Fruit fly (Drosophila melanogaster): Measurements from ENCODE around the gene CG44085.

The CG44085 gene

dm6 chr2L:13286456-13286855 is 25.6 kb downstream of the CG44085 start, which contains the start of the genes Drep4 and Uvrag:
Gene Drep4 (minus strand): TSS chr2L:13286462.
Gene Uvrag (plus strand): TSS chr2L:13286777.
- TF ChIP-seq CG8301 (tag; optimal IDR thresholded peaks at IDR 0.05) (no peak), Pif1B (GFP tag; optimal IDR thresholded peaks at IDR 0.05) (no peak), gl (tag; optimal IDR thresholded peaks at IDR 0.05) (no peak), CG9948 (tag; optimal IDR thresholded peaks at IDR 0.05) (no peak), Ets98B (GFP tag; IDR thresholded peaks at IDR 0.05) (no peak), fd96Ca (GFP tag; IDR thresholded peaks at IDR 0.05) (no peak), CG10348 (GFP tag; IDR thresholded peaks at IDR 0.05) (no peak), CG15710 (tag; optimal IDR thresholded peaks at IDR 0.05) (no peak), CG12605 (GFP tag; IDR thresholded peaks at IDR 0.05) (no peak), CG8159 (tag; optimal IDR thresholded peaks at IDR 0.05) (peak; percentile 69), Snoo (tag; optimal IDR thresholded peaks at IDR 0.05) (peak; percentile 51), CG34367 (tag; optimal IDR thresholded peaks at IDR 0.05) (no peak), Pif1A (GFP tag; optimal IDR thresholded peaks at IDR 0.05) (no peak), CG32121 (GFP tag; IDR thresholded peaks at IDR 0.05) (no peak), EcR (GFP tag; optimal IDR thresholded peaks at IDR 0.05) (no peak), CG13204 (GFP tag; optimal IDR thresholded peaks at IDR 0.05) (no peak), rn (GFP tag; IDR thresholded peaks at IDR 0.05) (0 out of 2 replicates have a peak, but pooled peaks have one; percentile 12), D1 (tag; optimal IDR thresholded peaks at IDR 0.05) (peak; percentile 47), CG17806 (tag; optimal IDR thresholded peaks at IDR 0.05) (peak; percentile 50), CG4496 (GFP tag; IDR thresholded peaks at IDR 0.05) (no peak)

- no peak for TF ChIP-seq CG15710 (tag; optimal IDR thresholded peaks at IDR 0.05)
- TF ChIP-seq CG13204 (GFP tag; optimal IDR thresholded peaks at IDR 0.05), result no peak
- TF ChIP-seq CG14655 (GFP tag; optimal IDR thresholded peaks at IDR 0.05), result no peak
- TF ChIP-seq CG10348 (GFP tag; IDR thresholded peaks at IDR 0.05), result no peak
Observed at dm6 chr2L:13289689-13290088, 28.9 kb downstream of the CG44085 start, which contains the start of gene CG31729. Gene CG31729 (plus strand): TSS chr2L:13289997.

- TF ChIP-seq Ets98B (GFP tag; IDR thresholded peaks at IDR 0.05), result peak; percentile 20
- peak; percentile 8 for TF ChIP-seq CG34367 (tag; optimal IDR thresholded peaks at IDR 0.05)
- peak; percentile 55; the same call in 2 of the 3 replicates for TF ChIP-seq CG4496 (GFP tag; IDR thresholded peaks at IDR 0.05)
- no peak for TF ChIP-seq Pif1B (GFP tag; optimal IDR thresholded peaks at IDR 0.05)
- no peak for TF ChIP-seq D1 (tag; optimal IDR thresholded peaks at IDR 0.05)
- no peak for TF ChIP-seq fd96Ca (GFP tag; IDR thresholded peaks at IDR 0.05)
- no peak for TF ChIP-seq CG8159 (tag; optimal IDR thresholded peaks at IDR 0.05)
- TF ChIP-seq CG32121 (GFP tag; IDR thresholded peaks at IDR 0.05), result peak; percentile 43; the same call in 1 of the 2 replicates
- TF ChIP-seq CG12605 (GFP tag; IDR thresholded peaks at IDR 0.05), result no peak; the same call in 1 of the 2 replicates
- no peak for TF ChIP-seq CG9948 (tag; optimal IDR thresholded peaks at IDR 0.05)
- peak; percentile 61 for TF ChIP-seq CG15710 (tag; optimal IDR thresholded peaks at IDR 0.05)
- peak; percentile 33 for TF ChIP-seq CG14655 (GFP tag; optimal IDR thresholded peaks at IDR 0.05)
- peak; percentile 48 for TF ChIP-seq Snoo (tag; optimal IDR thresholded peaks at IDR 0.05)
- no peak for TF ChIP-seq CG17806 (tag; optimal IDR thresholded peaks at IDR 0.05)
- no peak for TF ChIP-seq CG10348 (GFP tag; IDR thresholded peaks at IDR 0.05)
- no peak for TF ChIP-seq rn (GFP tag; IDR thresholded peaks at IDR 0.05)
- peak; percentile 73 for TF ChIP-seq CG13204 (GFP tag; optimal IDR thresholded peaks at IDR 0.05)
- peak; percentile 32 for TF ChIP-seq Pif1A (GFP tag; optimal IDR thresholded peaks at IDR 0.05)
- no peak for TF ChIP-seq CG8301 (tag; optimal IDR thresholded peaks at IDR 0.05)
- TF ChIP-seq EcR (GFP tag; optimal IDR thresholded peaks at IDR 0.05), result peak; percentile 37
- peak; percentile 56 for TF ChIP-seq gl (tag; optimal IDR thresholded peaks at IDR 0.05)
Observed at dm6 chr2L:13290276-13291065, 29.7 kb downstream of the CG44085 start.

- TF ChIP-seq CG32121 (GFP tag; IDR thresholded peaks at IDR 0.05) (peak; percentile 60), Snoo (tag; optimal IDR thresholded peaks at IDR 0.05) (no peak), fd96Ca (GFP tag; IDR thresholded peaks at IDR 0.05) (peak; percentile 46; the same call in 2 of the 3 replicates), Pif1A (GFP tag; optimal IDR thresholded peaks at IDR 0.05) (no peak)
Observed at dm6 chr2L:13291066-13291434, 30.2 kb downstream of the CG44085 start.

dm6 chr2L:13291960-13292487 is 31.2 kb downstream of the CG44085 start:
- TF ChIP-seq CG12605 (GFP tag; IDR thresholded peaks at IDR 0.05) (no peak), CG4496 (GFP tag; IDR thresholded peaks at IDR 0.05) (0 out of 3 replicates have a peak, but pooled peaks have one; percentile 36), CG10348 (GFP tag; IDR thresholded peaks at IDR 0.05) (no peak)

- TF ChIP-seq CG9948 (tag; optimal IDR thresholded peaks at IDR 0.05) (no peak), CG34367 (tag; optimal IDR thresholded peaks at IDR 0.05) (no peak), CG4496 (GFP tag; IDR thresholded peaks at IDR 0.05) (no peak), CG13204 (GFP tag; optimal IDR thresholded peaks at IDR 0.05) (no peak), CG12605 (GFP tag; IDR thresholded peaks at IDR 0.05) (no peak), Pif1B (GFP tag; optimal IDR thresholded peaks at IDR 0.05) (no peak), CG15710 (tag; optimal IDR thresholded peaks at IDR 0.05) (no peak)
Observed at dm6 chr2L:13292626-13293025, 31.8 kb downstream of the CG44085 start, which contains the start of gene CG16824. Gene CG16824 (plus strand): TSS chr2L:13293009.
